Fruit fly (Drosophila melanogaster): ENCODE measurements around the gene CG14440.

CG14440 gene

DNA sequence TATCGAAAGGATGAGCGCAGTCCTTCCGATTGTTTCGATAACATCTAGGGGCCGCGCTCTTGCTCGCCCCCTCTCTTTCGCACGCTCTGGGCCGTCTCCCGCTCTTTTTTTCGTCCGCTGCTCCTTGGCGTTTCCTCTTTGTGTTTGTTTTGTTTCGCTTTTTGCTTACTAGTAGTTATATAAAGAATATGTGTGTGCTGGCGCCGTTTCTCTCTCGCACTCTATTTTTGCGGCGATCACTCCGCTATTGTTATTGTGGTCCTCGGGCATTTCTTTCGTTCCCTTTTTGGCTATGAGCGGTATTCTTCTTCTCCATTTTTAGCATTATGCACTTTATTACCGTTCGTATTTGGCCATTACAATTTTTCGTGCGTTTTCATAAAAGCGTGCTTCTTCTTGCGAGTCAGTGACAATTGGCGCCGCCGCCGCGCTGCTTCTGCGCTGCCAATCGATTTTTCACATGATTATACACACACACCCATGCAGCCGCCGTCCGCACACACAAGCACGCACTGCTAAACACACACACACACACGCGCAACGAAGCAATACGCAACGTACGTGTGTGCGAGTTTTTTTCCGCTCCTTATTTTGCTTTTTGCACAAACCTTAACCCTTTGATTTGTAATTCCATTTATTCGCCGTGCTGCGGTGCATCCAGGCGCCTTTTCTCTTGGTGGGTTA is 4.1 kb downstream of the CG14440 start:
- no peak for TF ChIP-seq kay (GFP tag; ENCODE audit: borderline replicate concordance)
- TF ChIP-seq CG7101 (tag; optimal IDR thresholded peaks at IDR 0.05) = no peak
- TF ChIP-seq cic (GFP tag; optimal IDR thresholded peaks at IDR 0.05) = peak; percentile 81
- peak; percentile 58 for TF ChIP-seq tj (GFP tag; optimal IDR thresholded peaks at IDR 0.05)
- TF ChIP-seq bab1 (GFP tag; optimal IDR thresholded peaks at IDR 0.05) = peak; percentile 32
- TF ChIP-seq Mnt (GFP tag; optimal IDR thresholded peaks at IDR 0.05) = peak; percentile 41

- TF ChIP-seq cic (GFP tag; optimal IDR thresholded peaks at IDR 0.05) (no peak), CG5204 (GFP tag; optimal IDR thresholded peaks at IDR 0.05) (no peak), Mnt (GFP tag; optimal IDR thresholded peaks at IDR 0.05) (peak; percentile 12), tj (GFP tag; optimal IDR thresholded peaks at IDR 0.05) (peak; percentile 8), pad (GFP tag; optimal IDR thresholded peaks at IDR 0.05) (peak; percentile 4), CG11617 (GFP tag; optimal IDR thresholded peaks at IDR 0.05) (peak; percentile 19), CG1620 (GFP tag; optimal IDR thresholded peaks at IDR 0.05) (peak; percentile 31)
These were observed 9.6 kb downstream of the CG14440 start, which contains the start of gene CG3184 for dm6 chrX:6688620-6689400. CG3184 (minus strand) TSS chrX:6688774.

- no peak for TF ChIP-seq Clk (GFP tag; optimal IDR thresholded peaks at IDR 0.05)
- no peak for TF ChIP-seq tj (GFP tag; optimal IDR thresholded peaks at IDR 0.05)
- TF ChIP-seq cic (GFP tag; optimal IDR thresholded peaks at IDR 0.05) = no peak
- TF ChIP-seq CG7101 (tag; optimal IDR thresholded peaks at IDR 0.05) = no peak
- no peak for TF ChIP-seq CG12768 (GFP tag; optimal IDR thresholded peaks at IDR 0.05)
- no peak for TF ChIP-seq CG7045 (GFP tag; optimal IDR thresholded peaks at IDR 0.05)
- TF ChIP-seq Mnt (GFP tag; optimal IDR thresholded peaks at IDR 0.05) = no peak
- TF ChIP-seq CG1620 (GFP tag; optimal IDR thresholded peaks at IDR 0.05) = no peak
- no peak for TF ChIP-seq ovo (GFP tag; optimal IDR thresholded peaks at IDR 0.05)
- TF ChIP-seq CG33017 (tag; optimal IDR thresholded peaks at IDR 0.05) = no peak
- no peak for TF ChIP-seq toe (GFP tag; optimal IDR thresholded peaks at IDR 0.05)
- TF ChIP-seq cnc (optimal IDR thresholded peaks at IDR 0.05) = no peak
These were observed 11.1 kb downstream of the CG14440 start, which contains the start of gene CG44303 for dm6 chrX:6687267-6687666. CG44303 (minus strand) TSS chrX:6687420.

- peak; percentile 73 for TF ChIP-seq Mnt (GFP tag; optimal IDR thresholded peaks at IDR 0.05)
- no peak for TF ChIP-seq CG1620 (GFP tag; optimal IDR thresholded peaks at IDR 0.05)
- no peak for TF ChIP-seq cnc (optimal IDR thresholded peaks at IDR 0.05)
- TF ChIP-seq toe (GFP tag; optimal IDR thresholded peaks at IDR 0.05) = no peak
- TF ChIP-seq CG7101 (tag; optimal IDR thresholded peaks at IDR 0.05) = peak; percentile 19
- TF ChIP-seq Crg-1 (GFP tag; optimal IDR thresholded peaks at IDR 0.05) = no peak
- no peak for TF ChIP-seq CG12768 (GFP tag; optimal IDR thresholded peaks at IDR 0.05)
- peak; percentile 58 for TF ChIP-seq bab1 (GFP tag; optimal IDR thresholded peaks at IDR 0.05)
- no peak for TF ChIP-seq Hr96 (GFP tag; optimal IDR thresholded peaks at IDR 0.05)
- TF ChIP-seq cic (GFP tag; optimal IDR thresholded peaks at IDR 0.05) = peak; percentile 3
- peak; percentile 38 for TF ChIP-seq tj (GFP tag; optimal IDR thresholded peaks at IDR 0.05)
- no peak for TF ChIP-seq CG14711 (tag; optimal IDR thresholded peaks at IDR 0.05)
- no peak for TF ChIP-seq kay (GFP tag; ENCODE audit: borderline replicate concordance)
These were observed 14.5 kb downstream of the CG14440 start, which contains the start of gene Pink1 for dm6 chrX:6683635-6684499. Pink1 (plus strand) TSS chrX:6683798.

DNA sequence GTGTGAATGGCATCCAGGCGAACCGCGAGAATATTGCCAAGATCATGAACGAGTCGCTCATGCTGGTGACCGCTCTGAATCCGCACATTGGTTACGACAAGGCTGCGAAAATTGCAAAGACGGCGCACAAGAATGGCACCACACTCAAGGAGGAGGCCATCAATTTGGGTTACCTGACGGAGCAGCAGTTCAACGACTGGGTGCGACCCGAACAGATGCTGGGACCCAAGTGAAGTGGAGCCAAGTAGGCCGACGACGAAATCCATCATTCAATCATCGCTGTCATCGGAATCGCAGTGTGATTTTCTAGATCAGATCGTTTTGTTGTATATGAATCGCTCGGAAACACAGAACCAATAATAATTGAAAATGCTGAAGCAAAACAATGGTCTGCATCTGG is 16.9 kb downstream of the CG14440 start, which contains the start of gene Fum2:
TSS of gene Fum2 (plus strand) at position 301 of the 400 bp plus-strand sequence.
- TF ChIP-seq CG1620 (GFP tag; optimal IDR thresholded peaks at IDR 0.05) (no peak), CG33017 (tag; optimal IDR thresholded peaks at IDR 0.05) (no peak), Crg-1 (GFP tag; optimal IDR thresholded peaks at IDR 0.05) (no peak), ovo (GFP tag; optimal IDR thresholded peaks at IDR 0.05) (no peak), pad (GFP tag; optimal IDR thresholded peaks at IDR 0.05) (no peak), CG7045 (GFP tag; optimal IDR thresholded peaks at IDR 0.05) (no peak), cic (GFP tag; optimal IDR thresholded peaks at IDR 0.05) (no peak), bab1 (GFP tag; optimal IDR thresholded peaks at IDR 0.05) (no peak), cnc (optimal IDR thresholded peaks at IDR 0.05) (no peak), Hr96 (GFP tag; optimal IDR thresholded peaks at IDR 0.05) (no peak), CG12768 (GFP tag; optimal IDR thresholded peaks at IDR 0.05) (no peak)

dm6 chrX:6679502-6679810 is 18.9 kb downstream of the CG14440 start:
- TF ChIP-seq Mnt (GFP tag; optimal IDR thresholded peaks at IDR 0.05) = peak; percentile 59
- TF ChIP-seq ovo (GFP tag; optimal IDR thresholded peaks at IDR 0.05) = no peak
- no peak for TF ChIP-seq tj (GFP tag; optimal IDR thresholded peaks at IDR 0.05)
- peak; percentile 28 for TF ChIP-seq cic (GFP tag; optimal IDR thresholded peaks at IDR 0.05)
- no peak for TF ChIP-seq CG11617 (GFP tag; optimal IDR thresholded peaks at IDR 0.05)
- no peak for TF ChIP-seq CG1620 (GFP tag; optimal IDR thresholded peaks at IDR 0.05)
- TF ChIP-seq toe (GFP tag; optimal IDR thresholded peaks at IDR 0.05) = no peak
- TF ChIP-seq pad (GFP tag; optimal IDR thresholded peaks at IDR 0.05) = peak; percentile 46
